Fruit fly (Drosophila melanogaster) ovary, adult (tissue): ENCODE data around the gene Nrg.

Experiments used
- CG17801 ChIP-seq: fragments of 200-800 bp; optimal IDR thresholded peaks from 2 replicates; lab custom pipeline; 2019; ENCODE audit warnings: missing biosample characterization, mild to moderate bottlenecking, missing genetic modification characterization, moderate library complexity; ENCODE audit not compliant: partially characterized antibody

Nrg gene

dm6 chrX:8569639-8570038, 52.5 kb downstream of the Nrg start:
- no peak for TF ChIP-seq CG17801 (GFP tag; lab: Kevin White, UChicago)

dm6 chrX:8570848-8571247, 53.7 kb downstream of the Nrg start, which contains the start of gene CG12111:
Gene CG12111, minus strand, starts transcription at chrX:8570948.
- no peak for TF ChIP-seq CG17801 (GFP tag; lab: Kevin White, UChicago)

- TF ChIP-seq CG17801 (GFP tag; lab: Kevin White, UChicago): no peak
Measured at dm6 chrX:8571936-8572335, 54.8 kb downstream of the Nrg start.

- TF ChIP-seq CG17801 (GFP tag; lab: Kevin White, UChicago): no peak
Measured at dm6 chrX:8572939-8573594, 55.9 kb downstream of the Nrg start, which contains the start of gene spirit. Gene spirit, minus strand, starts transcription at chrX:8573593.

dm6 chrX:8573744-8574484, 56.7 kb downstream of the Nrg start, which contains the start of gene CG12065:
Gene CG12065, plus strand, starts transcription at chrX:8574306.
- peak; percentile 54 for TF ChIP-seq CG17801 (GFP tag; lab: Kevin White, UChicago)

dm6 chrX:8574672-8575350, 57.6 kb downstream of the Nrg start:
- TF ChIP-seq CG17801 (GFP tag; lab: Kevin White, UChicago): peak; percentile 78

dm6 chrX:8576675-8577074, 59.5 kb downstream of the Nrg start:
- TF ChIP-seq CG17801 (GFP tag; lab: Kevin White, UChicago): no peak

- TF ChIP-seq CG17801 (GFP tag; lab: Kevin White, UChicago): no peak
Measured at dm6 chrX:8579097-8579496, 61.9 kb downstream of the Nrg start.

dm6 chrX:8579875-8580274, 62.7 kb downstream of the Nrg start:
- TF ChIP-seq CG17801 (GFP tag; lab: Kevin White, UChicago): no peak

dm6 chrX:8580794-8581193, 63.6 kb downstream of the Nrg start:
- no peak for TF ChIP-seq CG17801 (GFP tag; lab: Kevin White, UChicago)

- no peak for TF ChIP-seq CG17801 (GFP tag; lab: Kevin White, UChicago)
Measured at dm6 chrX:8583159-8583558, 66.0 kb downstream of the Nrg start.

- peak; percentile 19 for TF ChIP-seq CG17801 (GFP tag; lab: Kevin White, UChicago)
Measured at dm6 chrX:8588607-8589171, 71.5 kb downstream of the Nrg start, which contains the start of gene CG12081. Gene CG12081, plus strand, starts transcription at chrX:8588811.

dm6 chrX:8591685-8592127, 74.5 kb downstream of the Nrg start, which contains the start of the genes CG12659 and Crag:
Gene CG12659, minus strand, starts transcription at chrX:8591729.
Gene Crag, plus strand, starts transcription at chrX:8592031.
- TF ChIP-seq CG17801 (GFP tag; lab: Kevin White, UChicago): peak; percentile 13

- no peak for TF ChIP-seq CG17801 (GFP tag; lab: Kevin White, UChicago)
Measured at dm6 chrX:8592437-8593158, 75.4 kb downstream of the Nrg start.
